Worm (Caenorhabditis elegans) whole organism, midembryonic: Measurements from ENCODE around the gene skih-2.

ENCODE experiments used
- T22C8.4 ChIP-seq: fragments of 200-800 bp; sonication (Bioruptor generic); IDR thresholded peaks from 2 replicates; pipeline ENCODE4 v1.3.6; 2022; ENCODE audit warnings: missing genetic modification characterization, missing compliant biosample characterization
- cog-1 ChIP-seq: sonication (generic microtip); optimal IDR thresholded peaks from 2 replicates; lab custom pipeline; 2016; ENCODE audit warnings: missing genetic modification characterization, missing compliant biosample characterization
- flt-1 ChIP-seq: fragments of 200-800 bp; sonication (Bioruptor generic); IDR thresholded peaks from 2 replicates; pipeline ENCODE4 v1.3.6; 2022; ENCODE audit warnings: missing genetic modification characterization, missing compliant biosample characterization
- klf-2 ChIP-seq: fragments of 200-800 bp; sonication (Bioruptor generic); conservative IDR thresholded peaks from 2 replicates; pipeline ENCODE4 v1.3.6; 2022; ENCODE audit warnings: missing genetic modification reagents, missing genetic modification characterization, missing compliant biosample characterization
- med-1 ChIP-seq: sonication (generic microtip); optimal IDR thresholded peaks from 2 replicates; lab custom pipeline; 2017; ENCODE audit warnings: missing genetic modification characterization, mild to moderate bottlenecking, missing compliant biosample characterization, antibody characterized with exemption, missing genetic modification reagents; ENCODE audit not compliant: insufficient read depth
- ref-1 ChIP-seq: fragments of 200-800 bp; sonication (Bioruptor generic); conservative IDR thresholded peaks from 2 replicates; pipeline ENCODE4 v1.3.6; 2022; ENCODE audit warnings: missing genetic modification reagents, missing genetic modification characterization, missing compliant biosample characterization
- tab-1 ChIP-seq: fragments of 200-800 bp; sonication (Bioruptor generic); IDR thresholded peaks from 2 replicates; pipeline ENCODE4 v1.3.6; 2022; ENCODE audit warnings: missing genetic modification characterization, missing compliant biosample characterization
- ztf-23 ChIP-seq: fragments of 200-800 bp; sonication (Bioruptor generic); IDR thresholded peaks from 2 replicates; pipeline ENCODE4 v1.3.6; 2022; ENCODE audit warnings: missing genetic modification reagents, missing genetic modification characterization, missing compliant biosample characterization
- ztf-29 ChIP-seq: fragments of 200-800 bp; sonication (Bioruptor generic); IDR thresholded peaks from 2 replicates; pipeline ENCODE4 v1.3.6; 2022; ENCODE audit warnings: missing genetic modification reagents, missing genetic modification characterization, missing compliant biosample characterization

DNA sequence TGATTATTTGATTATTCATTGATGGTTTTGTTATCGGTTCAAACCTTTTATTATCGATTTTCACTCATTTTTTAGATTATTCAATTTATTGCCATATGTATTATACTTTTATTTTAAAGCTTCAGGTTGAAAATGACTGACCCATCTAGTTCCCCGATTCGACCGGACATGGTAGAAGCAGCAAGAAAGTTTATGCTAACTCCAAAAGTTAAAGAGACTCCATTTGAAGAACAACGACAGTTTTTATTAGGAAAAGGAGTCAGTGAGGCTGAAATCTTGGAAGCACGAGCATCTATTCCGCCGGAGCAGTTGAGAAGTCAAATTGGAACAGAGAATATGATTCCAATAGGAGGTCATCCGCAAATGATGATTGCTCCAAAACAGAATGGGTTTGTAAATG is 40.8 kb upstream of the skih-2 start, which contains the start of gene prx-14:
- TF ChIP-seq tab-1 (GFP tag; lab: Robert Waterston, UW): no peak
- TF ChIP-seq med-1 (GFP tag; lab: Kevin White, UChicago): no peak
- no peak for TF ChIP-seq T22C8.4 (GFP tag; lab: Robert Waterston, UW)
- no peak for TF ChIP-seq flt-1 (GFP tag; lab: Robert Waterston, UW)
- no peak for TF ChIP-seq ztf-23
- TF ChIP-seq klf-2 (GFP tag; lab: Robert Waterston, UW): no peak
- no peak for TF ChIP-seq cog-1 (tag; lab: Kevin White, UChicago)
- TF ChIP-seq ref-1: no peak
- no peak for TF ChIP-seq ztf-29 (GFP tag; lab: Robert Waterston, UW)
